Worm (Caenorhabditis elegans) whole organism, L4 larva: Measurements from ENCODE around the gene Y7A5A.5.

Experiments
- F10B5.3 ChIP-seq: sonication (generic microtip); optimal IDR thresholded peaks from 2 replicates; lab custom pipeline; 2016; ENCODE audit warnings: mild to moderate bottlenecking, missing genetic modification characterization, missing compliant biosample characterization
- F44E2.7 ChIP-seq: fragments of 200-800 bp; sonication (Bioruptor generic); IDR thresholded peaks from 2 replicates; pipeline ENCODE4 v2.1.2; 2022; ENCODE audit warnings: missing genetic modification characterization, missing compliant biosample characterization
- R02D3.7 ChIP-seq: fragments of 150-350 bp; sonication (generic microtip); optimal IDR thresholded peaks from 3 replicates; lab custom pipeline; 2014; ENCODE audit warnings: missing biosample characterization, missing genetic modification characterization
- Y48G9A.11 ChIP-seq: fragments of 200-800 bp; sonication (Bioruptor generic); IDR thresholded peaks from 2 replicates; pipeline ENCODE4 v1.3.6; 2022; ENCODE audit warnings: missing genetic modification reagents, missing genetic modification characterization, missing compliant biosample characterization
- ZK337.2 ChIP-seq: fragments of 200-800 bp; sonication (Bioruptor generic); IDR thresholded peaks from 2 replicates; pipeline ENCODE4 v1.3.6; 2022; ENCODE audit warnings: missing genetic modification reagents, missing genetic modification characterization, missing compliant biosample characterization
- ZK546.5 ChIP-seq, 2 experiments: sonication (generic microtip); optimal IDR thresholded peaks; 2 replicates each; lab custom pipeline; 2017; ENCODE audit warnings: missing biosample characterization in 2 of 2, missing genetic modification characterization in 2 of 2
- aha-1 ChIP-seq: fragments of 150-350 bp; peaks from one replicate; lab custom pipeline; 2014; ENCODE audit warnings: missing biosample characterization, missing genetic modification characterization
- ama-1 ChIP-seq: fragments of 150-350 bp; optimal IDR thresholded peaks from 2 replicates; lab custom pipeline; 2014; ENCODE audit warnings: inconsistent platforms, mixed read lengths
- attf-4 ChIP-seq: sonication (generic microtip); optimal IDR thresholded peaks from 3 replicates; lab custom pipeline; 2017; ENCODE audit warnings: missing biosample characterization, missing genetic modification characterization
- ceh-28 ChIP-seq: fragments of 150-350 bp; optimal IDR thresholded peaks from 2 replicates; lab custom pipeline; 2014; ENCODE audit warnings: missing biosample characterization, missing genetic modification reagents, missing genetic modification characterization
- ceh-32 ChIP-seq: sonication (generic microtip); optimal IDR thresholded peaks from 2 replicates; lab custom pipeline; 2016; ENCODE audit warnings: mild to moderate bottlenecking, missing genetic modification characterization, missing compliant biosample characterization; ENCODE audit not compliant: poor library complexity
- ceh-44 ChIP-seq: fragments of 200-800 bp; sonication (Bioruptor generic); IDR thresholded peaks from 2 replicates; pipeline ENCODE4 v1.3.6; 2022; ENCODE audit warnings: missing genetic modification reagents, missing genetic modification characterization, missing compliant biosample characterization
- ceh-62 ChIP-seq: sonication (generic microtip); optimal IDR thresholded peaks from 2 replicates; lab custom pipeline; 2017; ENCODE audit warnings: missing biosample characterization, missing genetic modification characterization
- ceh-82 ChIP-seq: sonication (generic microtip); optimal IDR thresholded peaks from 2 replicates; lab custom pipeline; 2017; ENCODE audit warnings: missing biosample characterization, missing genetic modification characterization
- cey-2 ChIP-seq: sonication (generic microtip); optimal IDR thresholded peaks from 3 replicates; lab custom pipeline; 2017; ENCODE audit warnings: missing genetic modification characterization, mild to moderate bottlenecking, missing compliant biosample characterization, antibody characterized with exemption, borderline replicate concordance; ENCODE audit not compliant: insufficient read depth
- daf-8 ChIP-seq: fragments of 200-800 bp; sonication (Bioruptor generic); IDR thresholded peaks from 2 replicates; pipeline ENCODE4 v1.3.6; 2022; ENCODE audit warnings: missing genetic modification characterization, missing compliant biosample characterization
- dpl-1 ChIP-seq: fragments of 150-350 bp; optimal IDR thresholded peaks from 2 replicates; lab custom pipeline; 2014; ENCODE audit warnings: missing biosample characterization, missing genetic modification reagents, missing genetic modification characterization
- duxl-1 ChIP-seq: sonication (generic microtip); optimal IDR thresholded peaks from 2 replicates; lab custom pipeline; 2016; ENCODE audit warnings: mild to moderate bottlenecking, missing genetic modification characterization, moderate library complexity, missing compliant biosample characterization; ENCODE audit not compliant: poor library complexity
- dve-1 ChIP-seq: sonication (generic microtip); optimal IDR thresholded peaks from 2 replicates; lab custom pipeline; 2017; ENCODE audit warnings: antibody characterized with exemption, mild to moderate bottlenecking, missing genetic modification characterization, missing compliant biosample characterization; ENCODE audit not compliant: insufficient read depth
- fkh-10 ChIP-seq: fragments of 150-350 bp; optimal IDR thresholded peaks from 2 replicates; lab custom pipeline; 2014; ENCODE audit warnings: missing biosample characterization, missing genetic modification reagents, missing genetic modification characterization
- fos-1 ChIP-seq: fragments of 150-350 bp; optimal IDR thresholded peaks from 2 replicates; lab custom pipeline; 2014; ENCODE audit warnings: missing biosample characterization, missing genetic modification characterization
- jun-1 ChIP-seq: fragments of 150-350 bp; optimal IDR thresholded peaks from 2 replicates; lab custom pipeline; 2014; ENCODE audit warnings: missing biosample characterization, missing genetic modification reagents, missing genetic modification characterization
- lim-7 ChIP-seq: fragments of 200-800 bp; sonication (Bioruptor generic); IDR thresholded peaks from 2 replicates; pipeline ENCODE4 v1.3.6; 2022; ENCODE audit warnings: missing genetic modification characterization, missing compliant biosample characterization
- lin-29 ChIP-seq: fragments of 200-800 bp; sonication (Bioruptor generic); IDR thresholded peaks from 2 replicates; pipeline ENCODE4 v1.3.6; 2022; ENCODE audit warnings: missing genetic modification reagents, missing genetic modification characterization, missing compliant biosample characterization
- lin-39 ChIP-seq: fragments of 150-350 bp; optimal IDR thresholded peaks from 2 replicates; lab custom pipeline; 2014; ENCODE audit warnings: missing biosample characterization, missing genetic modification reagents, missing genetic modification characterization
- madf-9 ChIP-seq: fragments of 200-800 bp; sonication (Bioruptor generic); conservative IDR thresholded peaks from 2 replicates; pipeline ENCODE4 v1.3.6; 2022; ENCODE audit warnings: missing genetic modification reagents, missing genetic modification characterization, missing compliant biosample characterization
- mdl-1 ChIP-seq, 2 experiments: fragments of 150-350 bp in 1 of 2; sonication (generic microtip) in 1 of 2; optimal IDR thresholded peaks; 2 replicates each; lab custom pipeline; 2014 to 2017; ENCODE audit warnings: missing biosample characterization in 2 of 2, missing genetic modification characterization in 2 of 2
- mdt-29 ChIP-seq: fragments of 200-800 bp; sonication (Bioruptor generic); IDR thresholded peaks from 2 replicates; pipeline ENCODE4 v1.3.6; 2022; ENCODE audit warnings: missing genetic modification reagents, missing genetic modification characterization, missing compliant biosample characterization
- mep-1 ChIP-seq: fragments of 150-350 bp; sonication (generic microtip); optimal IDR thresholded peaks from 3 replicates; lab custom pipeline; 2014; ENCODE audit warnings: missing biosample characterization, missing genetic modification characterization
- mes-2 ChIP-seq: sonication (generic microtip); optimal IDR thresholded peaks from 2 replicates; lab custom pipeline; 2016; ENCODE audit warnings: missing genotype, mild to moderate bottlenecking, missing genetic modification characterization, missing compliant biosample characterization; ENCODE audit not compliant: poor library complexity, severe bottlenecking
- mxl-3 ChIP-seq: fragments of 200-800 bp; sonication (Bioruptor generic); optimal IDR thresholded peaks from 2 replicates; lab custom pipeline; 2018; ENCODE audit warnings: mild to moderate bottlenecking, missing genetic modification characterization, missing compliant biosample characterization
- nhr-102 ChIP-seq: sonication (generic microtip); optimal IDR thresholded peaks from 2 replicates; lab custom pipeline; 2016; ENCODE audit warnings: mild to moderate bottlenecking, missing genetic modification characterization, moderate library complexity, missing compliant biosample characterization
- nhr-237 ChIP-seq: sonication (generic microtip); optimal IDR thresholded peaks from 2 replicates; lab custom pipeline; 2017; ENCODE audit warnings: missing biosample characterization, missing genetic modification characterization
- nhr-48 ChIP-seq: sonication (generic microtip); optimal IDR thresholded peaks from 2 replicates; lab custom pipeline; 2016; ENCODE audit warnings: mild to moderate bottlenecking, missing genetic modification characterization, missing compliant biosample characterization
- nhr-6 ChIP-seq: fragments of 150-350 bp; optimal IDR thresholded peaks from 2 replicates; lab custom pipeline; 2014; ENCODE audit warnings: missing biosample characterization, missing genetic modification characterization
- nhr-76 ChIP-seq: fragments of 150-350 bp; optimal IDR thresholded peaks from 2 replicates; lab custom pipeline; 2014; ENCODE audit warnings: missing biosample characterization, missing genetic modification characterization
- nhr-77 ChIP-seq: fragments of 150-350 bp; optimal IDR thresholded peaks from 2 replicates; lab custom pipeline; 2014; ENCODE audit warnings: missing biosample characterization, missing genetic modification characterization
- pha-4 ChIP-seq, 2 experiments: fragments of 150-350 bp in 1 of 2; fragments of 200-800 bp in 1 of 2; sonication (Bioruptor generic) in 1 of 2; IDR thresholded peaks in 1 of 2; optimal IDR thresholded peaks in 1 of 2; 2 replicates each; pipeline versions ENCODE4 v1.3.6 to Lab custom; 2014 to 2022; ENCODE audit warnings: missing genetic modification characterization in 2 of 2, missing genetic modification reagents in 2 of 2, missing biosample characterization in 1 of 2, missing compliant biosample characterization in 1 of 2
- pqm-1 ChIP-seq: sonication (generic microtip); optimal IDR thresholded peaks from 2 replicates; lab custom pipeline; 2017; ENCODE audit warnings: missing biosample characterization, missing genetic modification characterization
- sdz-12 ChIP-seq: fragments of 200-800 bp; sonication (Bioruptor generic); optimal IDR thresholded peaks from 2 replicates; lab custom pipeline; 2018; ENCODE audit warnings: mild to moderate bottlenecking, missing genetic modification characterization, missing compliant biosample characterization
- set-16 ChIP-seq: fragments of 200-800 bp; sonication (Bioruptor generic); IDR thresholded peaks from 2 replicates; pipeline ENCODE4 v1.3.6; 2022; ENCODE audit warnings: missing genetic modification reagents, missing genetic modification characterization, missing compliant biosample characterization
- spr-1 ChIP-seq: sonication (generic microtip); optimal IDR thresholded peaks from 2 replicates; lab custom pipeline; 2016; ENCODE audit warnings: mild to moderate bottlenecking, missing genetic modification characterization, missing compliant biosample characterization
- tag-97 ChIP-seq: fragments of 200-800 bp; sonication (Bioruptor generic); IDR thresholded peaks from 2 replicates; pipeline ENCODE4 v1.3.6; 2022; ENCODE audit warnings: missing genetic modification characterization, missing compliant biosample characterization
- tra-1 ChIP-seq: fragments of 200-800 bp; sonication (Bioruptor generic); IDR thresholded peaks from 2 replicates; pipeline ENCODE4 v1.3.6; 2022; ENCODE audit warnings: missing genetic modification reagents, missing genetic modification characterization, missing compliant biosample characterization
- unc-130 ChIP-seq: sonication (generic microtip); optimal IDR thresholded peaks from 2 replicates; lab custom pipeline; 2016; ENCODE audit warnings: missing genetic modification reagents, missing genetic modification characterization, missing compliant biosample characterization
- unc-39 ChIP-seq: sonication (generic microtip); optimal IDR thresholded peaks from 2 replicates; lab custom pipeline; 2017; ENCODE audit warnings: missing biosample characterization, missing genetic modification characterization
- unc-62 ChIP-seq, 3 experiments: fragments of 150-350 bp in 1 of 3; sonication (generic microtip); optimal IDR thresholded peaks in 2 of 3; peaks in 1 of 3; 1 replicate in 1 of 3; 2 replicates in 2 of 3; lab custom pipeline; 2014 to 2017; ENCODE audit warnings: missing biosample characterization in 3 of 3, missing genetic modification characterization in 3 of 3, missing genetic modification reagents in 3 of 3, missing genotype in 1 of 3
- zfp-2 ChIP-seq: sonication (generic microtip); optimal IDR thresholded peaks from 2 replicates; lab custom pipeline; 2016; ENCODE audit warnings: mild to moderate bottlenecking, missing genetic modification characterization, missing compliant biosample characterization
- zfp-3 ChIP-seq: fragments of 200-800 bp; sonication (Bioruptor generic); conservative IDR thresholded peaks from 2 replicates; pipeline ENCODE4 v1.3.6; 2022; ENCODE audit warnings: missing genetic modification reagents, missing genetic modification characterization, missing compliant biosample characterization
- zip-11 ChIP-seq: fragments of 200-800 bp; sonication (Bioruptor generic); IDR thresholded peaks from 2 replicates; pipeline ENCODE4 v1.3.6; 2022; ENCODE audit warnings: missing genetic modification characterization, missing compliant biosample characterization
- zip-2 ChIP-seq: fragments of 150-350 bp; optimal IDR thresholded peaks from 2 replicates; lab custom pipeline; 2014; ENCODE audit warnings: missing biosample characterization, missing genetic modification characterization

Gene Y7A5A.5

ce11 chrX:15796633-15797032, 10.0 kb upstream of the Y7A5A.5 start (continued):
- TF ChIP-seq ZK546.5 (tag; optimal IDR thresholded peaks at IDR 0.05; lab: Kevin White, UChicago) = no peak
- peak in 1 of 2 experiments; percentile 85 for TF ChIP-seq unc-62 (GFP tag; optimal IDR thresholded peaks at IDR 0.05 in 1 of 2; lab: Kevin White, UChicago)
- TF ChIP-seq unc-62 (tag; optimal IDR thresholded peaks at IDR 0.05; lab: Kevin White, UChicago) = no peak
- TF ChIP-seq lin-29 (GFP tag; lab: Robert Waterston, UW) = no peak
- no peak for TF ChIP-seq ceh-28 (tag; lab: Kevin White, UChicago)
- no peak for TF ChIP-seq ama-1 (lab: Kevin White, UChicago)
- TF ChIP-seq daf-8 (GFP tag; lab: Robert Waterston, UW) = no peak
- TF ChIP-seq mep-1 (tag; lab: Kevin White, UChicago) = no peak
- peak; percentile 41; the same call in 1 of the 2 replicates for TF ChIP-seq ZK337.2 (GFP tag; lab: Robert Waterston, UW)
- no peak for TF ChIP-seq zip-11 (GFP tag; lab: Robert Waterston, UW)
- TF ChIP-seq F10B5.3 = no peak
- no peak for TF ChIP-seq unc-39 (tag; lab: Kevin White, UChicago)
- TF ChIP-seq cey-2 (tag; lab: Kevin White, UChicago) = no peak
- TF ChIP-seq mdl-1 (tag; optimal IDR thresholded peaks at IDR 0.05; lab: Kevin White, UChicago) = no peak
- TF ChIP-seq Y48G9A.11 = 0 out of 2 replicates have a peak, but pooled peaks have one; percentile 26
- TF ChIP-seq nhr-48 (tag; lab: Kevin White, UChicago) = peak; percentile 15
- no peak for TF ChIP-seq nhr-77
- TF ChIP-seq attf-4 (tag; lab: Kevin White, UChicago) = no peak
- no peak for TF ChIP-seq unc-130 (GFP tag; lab: Kevin White, UChicago)
- no peak for TF ChIP-seq dve-1 (tag; lab: Kevin White, UChicago)
- TF ChIP-seq tag-97 (GFP tag; lab: Robert Waterston, UW) = no peak
- no peak for TF ChIP-seq nhr-76 (tag; lab: Kevin White, UChicago)
- no peak for TF ChIP-seq sdz-12
- peak; percentile 15 for TF ChIP-seq mxl-3 (GFP tag; lab: Kevin White, UChicago)
- TF ChIP-seq ceh-32 (tag; lab: Kevin White, UChicago) = no peak
- peak; percentile 70 for TF ChIP-seq zip-2 (tag; lab: Kevin White, UChicago)
- TF ChIP-seq fos-1 (tag; lab: Kevin White, UChicago) = no peak
- TF ChIP-seq nhr-6 (tag; lab: Kevin White, UChicago) = no peak
- peak; percentile 33 for TF ChIP-seq duxl-1 (tag; lab: Kevin White, UChicago)
- TF ChIP-seq ceh-62 = no peak
- no peak for TF ChIP-seq fkh-10 (GFP tag; lab: Kevin White, UChicago)
- no peak for TF ChIP-seq lin-39 (tag; lab: Kevin White, UChicago)
- TF ChIP-seq zfp-3 = no peak
- TF ChIP-seq nhr-237 (tag; lab: Kevin White, UChicago) = no peak
- TF ChIP-seq nhr-102 (tag; lab: Kevin White, UChicago) = peak; percentile 42
- TF ChIP-seq spr-1 (tag; lab: Kevin White, UChicago) = no peak
- TF ChIP-seq dpl-1 (GFP tag; lab: Kevin White, UChicago) = no peak
- TF ChIP-seq ceh-44 (GFP tag; lab: Robert Waterston, UW) = no peak
- TF ChIP-seq aha-1 (tag; lab: Kevin White, UChicago) = peak; percentile 88
- TF ChIP-seq madf-9 (GFP tag; lab: Robert Waterston, UW) = no peak
- TF ChIP-seq pha-4 (GFP tag; IDR thresholded peaks at IDR 0.05; lab: Robert Waterston, UW) = no peak
- no peak for TF ChIP-seq pha-4 (tag; optimal IDR thresholded peaks at IDR 0.05; lab: Kevin White, UChicago)
- no peak for TF ChIP-seq jun-1 (tag; lab: Kevin White, UChicago)
- TF ChIP-seq F44E2.7 (GFP tag; lab: Robert Waterston, UW) = no peak
- TF ChIP-seq tra-1 (GFP tag; lab: Robert Waterston, UW) = peak; percentile 43; the same call in 1 of the 2 replicates
- no peak for TF ChIP-seq zfp-2 (tag; lab: Kevin White, UChicago)
- 0 out of 2 replicates have a peak, but pooled peaks have one; percentile 56 for TF ChIP-seq lim-7
- no peak for TF ChIP-seq pqm-1
- no peak for TF ChIP-seq ceh-82
- TF ChIP-seq set-16 (GFP tag; lab: Robert Waterston, UW) = no peak
- TF ChIP-seq R02D3.7 = no peak
- no peak for TF ChIP-seq mdt-29 (GFP tag; lab: Robert Waterston, UW)
- TF ChIP-seq mes-2 (tag; lab: Kevin White, UChicago) = no peak
